Fruit fly (Drosophila melanogaster): Measurements from ENCODE around the gene CG12945.

DNA sequence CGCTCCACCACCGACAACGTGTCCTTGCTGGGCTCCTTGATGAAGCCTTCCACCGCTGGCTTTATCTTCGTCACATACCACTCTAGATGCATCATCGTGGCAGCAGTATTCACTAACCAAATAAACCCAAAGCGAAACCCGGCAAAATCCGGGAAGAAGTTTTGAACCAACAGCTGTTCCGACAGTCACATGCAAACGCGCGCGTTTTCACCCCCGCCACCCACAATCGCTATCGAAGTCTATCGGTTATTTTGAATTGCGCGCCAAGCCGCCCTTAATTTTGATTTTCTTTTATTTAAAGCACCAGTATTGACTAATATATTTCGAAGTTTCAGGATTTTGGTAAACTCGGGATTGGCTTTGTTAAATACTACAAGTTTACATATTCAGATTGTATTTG lies 36.5 kb downstream of the CG12945 start, which contains the start of gene Tti1:
- TF ChIP-seq CTCF (optimal IDR thresholded peaks at IDR 0.05) (no peak), CG8478 (optimal IDR thresholded peaks at IDR 0.05) (no peak)
